Fruit fly (Drosophila melanogaster): ENCODE measurements around the gene CG1572.

dm6 chrX:11572270-11572914, 13.9 kb upstream of the CG1572 start, which contains the start of the genes Kmn1 and Reepl1:
- no peak for TF ChIP-seq CTCF (optimal IDR thresholded peaks at IDR 0.05)
- TF ChIP-seq CG8478 (optimal IDR thresholded peaks at IDR 0.05): no peak
